Worm (Caenorhabditis elegans) whole organism, L4 larva: ENCODE measurements around the gene pwp-1.

ENCODE experiments used
- D1046.2 ChIP-seq: fragments of 200-800 bp; sonication (Bioruptor generic); IDR thresholded peaks from 2 replicates; pipeline ENCODE4 v1.3.6; 2022; ENCODE audit warnings: missing genetic modification characterization, missing compliant biosample characterization
- F10B5.3 ChIP-seq: sonication (generic microtip); optimal IDR thresholded peaks from 2 replicates; lab custom pipeline; 2016; ENCODE audit warnings: mild to moderate bottlenecking, missing genetic modification characterization, missing compliant biosample characterization
- F37D6.2 ChIP-seq: sonication (generic microtip); optimal IDR thresholded peaks from 2 replicates; lab custom pipeline; 2016; ENCODE audit warnings: mild to moderate bottlenecking, missing genetic modification characterization, missing compliant biosample characterization
- F44E2.7 ChIP-seq: fragments of 200-800 bp; sonication (Bioruptor generic); IDR thresholded peaks from 2 replicates; pipeline ENCODE4 v2.1.2; 2022; ENCODE audit warnings: missing genetic modification characterization, missing compliant biosample characterization
- T20F7.1 ChIP-seq: fragments of 200-800 bp; sonication (Bioruptor generic); optimal IDR thresholded peaks from 2 replicates; lab custom pipeline; 2018; ENCODE audit warnings: mild to moderate bottlenecking, missing genetic modification characterization, missing compliant biosample characterization
- T26A8.4 ChIP-seq: fragments of 200-800 bp; sonication (Bioruptor generic); IDR thresholded peaks from 2 replicates; pipeline ENCODE4 v1.3.6; 2022; ENCODE audit warnings: missing genetic modification characterization, missing compliant biosample characterization
- Y105C5A.15 ChIP-seq: fragments of 200-800 bp; sonication (Bioruptor generic); IDR thresholded peaks from 2 replicates; pipeline ENCODE4 v1.3.6; 2022; ENCODE audit warnings: missing genetic modification characterization, missing compliant biosample characterization
- Y48G9A.11 ChIP-seq: fragments of 200-800 bp; sonication (Bioruptor generic); IDR thresholded peaks from 2 replicates; pipeline ENCODE4 v1.3.6; 2022; ENCODE audit warnings: missing genetic modification reagents, missing genetic modification characterization, missing compliant biosample characterization
- Y5F2A.4 ChIP-seq: fragments of 200-800 bp; sonication (Bioruptor generic); optimal IDR thresholded peaks from 2 replicates; lab custom pipeline; 2018; ENCODE audit warnings: mild to moderate bottlenecking, missing genetic modification characterization, missing compliant biosample characterization
- arid-1 ChIP-seq: fragments of 200-800 bp; sonication (Bioruptor generic); conservative IDR thresholded peaks from 2 replicates; pipeline ENCODE4 v1.3.6; 2022; ENCODE audit warnings: missing genetic modification reagents, missing genetic modification characterization, missing compliant biosample characterization
- attf-4 ChIP-seq: sonication (generic microtip); optimal IDR thresholded peaks from 3 replicates; lab custom pipeline; 2017; ENCODE audit warnings: missing biosample characterization, missing genetic modification characterization
- ceh-28 ChIP-seq: fragments of 150-350 bp; optimal IDR thresholded peaks from 2 replicates; lab custom pipeline; 2014; ENCODE audit warnings: missing biosample characterization, missing genetic modification reagents, missing genetic modification characterization
- ceh-32 ChIP-seq: sonication (generic microtip); optimal IDR thresholded peaks from 2 replicates; lab custom pipeline; 2016; ENCODE audit warnings: mild to moderate bottlenecking, missing genetic modification characterization, missing compliant biosample characterization; ENCODE audit not compliant: poor library complexity
- ces-1 ChIP-seq: fragments of 150-350 bp; sonication (generic microtip); optimal IDR thresholded peaks from 4 replicates; lab custom pipeline; 2014; ENCODE audit warnings: missing biosample characterization, missing genetic modification reagents, missing genetic modification characterization
- ctbp-1 ChIP-seq: fragments of 200-800 bp; sonication (Bioruptor generic); IDR thresholded peaks from 2 replicates; pipeline ENCODE4 v1.3.6; 2022; ENCODE audit warnings: missing genetic modification reagents, missing genetic modification characterization, missing compliant biosample characterization
- daf-19 ChIP-seq: fragments of 200-800 bp; sonication (Bioruptor generic); conservative IDR thresholded peaks from 2 replicates; pipeline ENCODE4 v1.3.6; 2022; ENCODE audit warnings: missing genetic modification characterization, missing compliant biosample characterization
- daf-8 ChIP-seq: fragments of 200-800 bp; sonication (Bioruptor generic); IDR thresholded peaks from 2 replicates; pipeline ENCODE4 v1.3.6; 2022; ENCODE audit warnings: missing genetic modification characterization, missing compliant biosample characterization
- dmd-6 ChIP-seq: fragments of 200-800 bp; sonication (Bioruptor generic); IDR thresholded peaks from 2 replicates; pipeline ENCODE4 v1.3.6; 2022; ENCODE audit warnings: missing genetic modification reagents, missing genetic modification characterization, missing compliant biosample characterization
- dmd-8 ChIP-seq: fragments of 200-800 bp; sonication (Bioruptor generic); IDR thresholded peaks from 2 replicates; pipeline ENCODE4 v1.3.6; 2022; ENCODE audit warnings: missing genetic modification characterization, missing compliant biosample characterization
- dmd-9 ChIP-seq: fragments of 200-800 bp; sonication (Bioruptor generic); IDR thresholded peaks from 2 replicates; pipeline ENCODE4 v1.3.6; 2022; ENCODE audit warnings: missing genetic modification reagents, missing genetic modification characterization, missing compliant biosample characterization
- dve-1 ChIP-seq: sonication (generic microtip); optimal IDR thresholded peaks from 2 replicates; lab custom pipeline; 2017; ENCODE audit warnings: antibody characterized with exemption, mild to moderate bottlenecking, missing genetic modification characterization, missing compliant biosample characterization; ENCODE audit not compliant: insufficient read depth
- egl-27 ChIP-seq: sonication (generic microtip); optimal IDR thresholded peaks from 3 replicates; lab custom pipeline; 2017; ENCODE audit warnings: missing biosample characterization, missing genetic modification reagents, missing genetic modification characterization
- egl-43 ChIP-seq: fragments of 200-800 bp; sonication (Bioruptor generic); IDR thresholded peaks from 2 replicates; pipeline ENCODE4 v1.3.6; 2022; ENCODE audit warnings: missing genetic modification reagents, missing genetic modification characterization, missing compliant biosample characterization
- fos-1 ChIP-seq: fragments of 150-350 bp; optimal IDR thresholded peaks from 2 replicates; lab custom pipeline; 2014; ENCODE audit warnings: missing biosample characterization, missing genetic modification characterization
- hmg-1.1 ChIP-seq: fragments of 200-800 bp; sonication (Bioruptor generic); IDR thresholded peaks from 2 replicates; pipeline ENCODE4 v1.3.6; 2022; ENCODE audit warnings: missing genetic modification reagents, missing genetic modification characterization, missing compliant biosample characterization
- lim-7 ChIP-seq: fragments of 200-800 bp; sonication (Bioruptor generic); IDR thresholded peaks from 2 replicates; pipeline ENCODE4 v1.3.6; 2022; ENCODE audit warnings: missing genetic modification characterization, missing compliant biosample characterization
- lin-1 ChIP-seq: fragments of 200-800 bp; sonication (Bioruptor generic); IDR thresholded peaks from 2 replicates; pipeline ENCODE4 v1.3.6; 2022; ENCODE audit warnings: missing genetic modification reagents, missing genetic modification characterization, missing compliant biosample characterization
- lin-13 ChIP-seq: fragments of 150-350 bp; optimal IDR thresholded peaks from 2 replicates; lab custom pipeline; 2014; ENCODE audit warnings: missing biosample characterization, missing genetic modification reagents, missing genetic modification characterization
- lin-15B ChIP-seq: fragments of 150-350 bp; sonication (generic microtip); optimal IDR thresholded peaks from 3 replicates; lab custom pipeline; 2014; ENCODE audit warnings: missing biosample characterization, missing genetic modification characterization
- lin-39 ChIP-seq: fragments of 150-350 bp; optimal IDR thresholded peaks from 2 replicates; lab custom pipeline; 2014; ENCODE audit warnings: missing biosample characterization, missing genetic modification reagents, missing genetic modification characterization
- lir-3 ChIP-seq: sonication (generic microtip); optimal IDR thresholded peaks from 2 replicates; lab custom pipeline; 2016; ENCODE audit warnings: mild to moderate bottlenecking, missing genetic modification characterization, missing compliant biosample characterization
- lsy-2 ChIP-seq, 2 experiments: fragments of 150-350 bp in 1 of 2; sonication (generic microtip) in 1 of 2; optimal IDR thresholded peaks; 2 replicates each; lab custom pipeline; 2014 to 2017; ENCODE audit warnings: missing biosample characterization in 2 of 2, missing genetic modification characterization in 2 of 2
- mdt-29 ChIP-seq: fragments of 200-800 bp; sonication (Bioruptor generic); IDR thresholded peaks from 2 replicates; pipeline ENCODE4 v1.3.6; 2022; ENCODE audit warnings: missing genetic modification reagents, missing genetic modification characterization, missing compliant biosample characterization
- mep-1 ChIP-seq: fragments of 150-350 bp; sonication (generic microtip); optimal IDR thresholded peaks from 3 replicates; lab custom pipeline; 2014; ENCODE audit warnings: missing biosample characterization, missing genetic modification characterization
- mes-2 ChIP-seq: sonication (generic microtip); optimal IDR thresholded peaks from 2 replicates; lab custom pipeline; 2016; ENCODE audit warnings: missing genotype, mild to moderate bottlenecking, missing genetic modification characterization, missing compliant biosample characterization; ENCODE audit not compliant: poor library complexity, severe bottlenecking
- nhr-102 ChIP-seq: sonication (generic microtip); optimal IDR thresholded peaks from 2 replicates; lab custom pipeline; 2016; ENCODE audit warnings: mild to moderate bottlenecking, missing genetic modification characterization, moderate library complexity, missing compliant biosample characterization
- nhr-111 ChIP-seq: fragments of 200-800 bp; sonication (Bioruptor generic); optimal IDR thresholded peaks from 2 replicates; lab custom pipeline; 2018; ENCODE audit warnings: mild to moderate bottlenecking, missing genetic modification characterization, missing compliant biosample characterization
- nhr-237 ChIP-seq: sonication (generic microtip); optimal IDR thresholded peaks from 2 replicates; lab custom pipeline; 2017; ENCODE audit warnings: missing biosample characterization, missing genetic modification characterization
- nhr-76 ChIP-seq: fragments of 150-350 bp; optimal IDR thresholded peaks from 2 replicates; lab custom pipeline; 2014; ENCODE audit warnings: missing biosample characterization, missing genetic modification characterization
- nhr-77 ChIP-seq: fragments of 150-350 bp; optimal IDR thresholded peaks from 2 replicates; lab custom pipeline; 2014; ENCODE audit warnings: missing biosample characterization, missing genetic modification characterization
- pha-4 ChIP-seq, 2 experiments: fragments of 150-350 bp in 1 of 2; fragments of 200-800 bp in 1 of 2; sonication (Bioruptor generic) in 1 of 2; IDR thresholded peaks in 1 of 2; optimal IDR thresholded peaks in 1 of 2; 2 replicates each; pipeline versions ENCODE4 v1.3.6 to Lab custom; 2014 to 2022; ENCODE audit warnings: missing genetic modification characterization in 2 of 2, missing genetic modification reagents in 2 of 2, missing biosample characterization in 1 of 2, missing compliant biosample characterization in 1 of 2
- sdz-12 ChIP-seq: fragments of 200-800 bp; sonication (Bioruptor generic); optimal IDR thresholded peaks from 2 replicates; lab custom pipeline; 2018; ENCODE audit warnings: mild to moderate bottlenecking, missing genetic modification characterization, missing compliant biosample characterization
- snpc-4 ChIP-seq: fragments of 150-350 bp; optimal IDR thresholded peaks from 2 replicates; lab custom pipeline; 2014; ENCODE audit warnings: missing biosample characterization, missing genetic modification characterization
- spr-1 ChIP-seq: sonication (generic microtip); optimal IDR thresholded peaks from 2 replicates; lab custom pipeline; 2016; ENCODE audit warnings: mild to moderate bottlenecking, missing genetic modification characterization, missing compliant biosample characterization
- tra-1 ChIP-seq: fragments of 200-800 bp; sonication (Bioruptor generic); IDR thresholded peaks from 2 replicates; pipeline ENCODE4 v1.3.6; 2022; ENCODE audit warnings: missing genetic modification reagents, missing genetic modification characterization, missing compliant biosample characterization
- unc-130 ChIP-seq: sonication (generic microtip); optimal IDR thresholded peaks from 2 replicates; lab custom pipeline; 2016; ENCODE audit warnings: missing genetic modification reagents, missing genetic modification characterization, missing compliant biosample characterization
- unc-39 ChIP-seq: sonication (generic microtip); optimal IDR thresholded peaks from 2 replicates; lab custom pipeline; 2017; ENCODE audit warnings: missing biosample characterization, missing genetic modification characterization
- unc-62 ChIP-seq, 3 experiments: fragments of 150-350 bp in 1 of 3; sonication (generic microtip); optimal IDR thresholded peaks in 2 of 3; peaks in 1 of 3; 1 replicate in 1 of 3; 2 replicates in 2 of 3; lab custom pipeline; 2014 to 2017; ENCODE audit warnings: missing biosample characterization in 3 of 3, missing genetic modification characterization in 3 of 3, missing genetic modification reagents in 3 of 3, missing genotype in 1 of 3
- vab-7 ChIP-seq: fragments of 200-800 bp; sonication (Bioruptor generic); IDR thresholded peaks from 2 replicates; pipeline ENCODE4 v1.3.6; 2022; ENCODE audit warnings: missing genetic modification reagents, missing genetic modification characterization, missing compliant biosample characterization
- zag-1 ChIP-seq: fragments of 150-350 bp; optimal IDR thresholded peaks from 2 replicates; lab custom pipeline; 2014; ENCODE audit warnings: missing biosample characterization, missing genetic modification characterization
- zfp-2 ChIP-seq: sonication (generic microtip); optimal IDR thresholded peaks from 2 replicates; lab custom pipeline; 2016; ENCODE audit warnings: mild to moderate bottlenecking, missing genetic modification characterization, missing compliant biosample characterization
- zip-2 ChIP-seq: fragments of 150-350 bp; optimal IDR thresholded peaks from 2 replicates; lab custom pipeline; 2014; ENCODE audit warnings: missing biosample characterization, missing genetic modification characterization

Gene pwp-1

DNA sequence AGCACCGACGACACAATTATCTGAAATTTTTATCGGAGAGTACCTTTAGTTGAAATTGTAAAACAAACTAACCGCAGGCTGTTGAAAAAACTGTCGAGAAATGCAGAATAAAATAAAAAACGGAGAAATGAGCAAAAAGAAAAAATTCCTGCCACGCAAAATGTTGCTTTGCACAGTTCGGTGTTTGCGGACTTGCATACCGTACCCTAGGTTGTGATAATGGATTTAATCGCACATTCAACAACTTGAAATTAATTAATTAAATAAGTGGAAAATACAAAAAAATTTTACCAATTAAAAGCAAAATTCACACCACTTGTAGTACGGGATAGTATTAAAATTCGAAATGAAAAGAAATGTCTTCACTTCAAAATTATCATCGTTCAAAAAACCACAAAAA lies 5.0 kb downstream of the pwp-1 start (continued):
- peak; percentile 42 for TF ChIP-seq T20F7.1 (GFP tag; lab: Kevin White, UChicago)
- TF ChIP-seq dmd-8 (GFP tag; lab: Robert Waterston, UW), result no peak
- TF ChIP-seq snpc-4 (tag; lab: Kevin White, UChicago), result no peak
- TF ChIP-seq nhr-76 (tag; lab: Kevin White, UChicago), result no peak
- peak; percentile 49 for TF ChIP-seq mep-1 (tag; lab: Kevin White, UChicago)
- no peak for TF ChIP-seq pha-4 (GFP tag; IDR thresholded peaks at IDR 0.05; lab: Robert Waterston, UW)
- TF ChIP-seq pha-4 (tag; optimal IDR thresholded peaks at IDR 0.05; lab: Kevin White, UChicago), result peak; percentile 47
- no peak for TF ChIP-seq D1046.2 (GFP tag; lab: Robert Waterston, UW)
- no peak for TF ChIP-seq F44E2.7 (GFP tag; lab: Robert Waterston, UW)
- TF ChIP-seq daf-19 (GFP tag; lab: Robert Waterston, UW), result no peak
- no peak for TF ChIP-seq lim-7 (GFP tag; lab: Robert Waterston, UW)
- peak; percentile 4 for TF ChIP-seq dve-1 (tag; lab: Kevin White, UChicago)
- no peak for TF ChIP-seq tra-1 (GFP tag; lab: Robert Waterston, UW)
- no peak for TF ChIP-seq spr-1 (tag; lab: Kevin White, UChicago)
- TF ChIP-seq attf-4 (tag; lab: Kevin White, UChicago), result no peak
- TF ChIP-seq ctbp-1 (GFP tag; lab: Robert Waterston, UW), result no peak
- TF ChIP-seq nhr-102, result no peak
- no peak for TF ChIP-seq dmd-6
- no peak for TF ChIP-seq nhr-77
- TF ChIP-seq daf-8 (GFP tag; lab: Robert Waterston, UW), result no peak
- TF ChIP-seq egl-43 (GFP tag; lab: Robert Waterston, UW), result no peak
- TF ChIP-seq lin-13, result no peak
- TF ChIP-seq F10B5.3 (tag; lab: Kevin White, UChicago), result no peak
- TF ChIP-seq zag-1 (tag; lab: Kevin White, UChicago), result no peak
- TF ChIP-seq unc-62 (GFP tag; optimal IDR thresholded peaks at IDR 0.05 in 1 of 2; lab: Kevin White, UChicago), result no peak
- no peak for TF ChIP-seq unc-62 (tag; optimal IDR thresholded peaks at IDR 0.05; lab: Kevin White, UChicago)
- TF ChIP-seq mdt-29 (GFP tag; lab: Robert Waterston, UW), result no peak
- no peak for TF ChIP-seq lin-15B
- TF ChIP-seq lin-1 (GFP tag; lab: Robert Waterston, UW), result no peak
- no peak for TF ChIP-seq Y5F2A.4 (GFP tag; lab: Kevin White, UChicago)
- peak; percentile 33 for TF ChIP-seq ces-1 (GFP tag; lab: Kevin White, UChicago)
- no peak for TF ChIP-seq nhr-111 (GFP tag; lab: Kevin White, UChicago)
- no peak for TF ChIP-seq unc-39 (tag; lab: Kevin White, UChicago)
- no peak for TF ChIP-seq zfp-2
- TF ChIP-seq lir-3 (tag; lab: Kevin White, UChicago), result no peak
- TF ChIP-seq nhr-237, result no peak
- peak; percentile 82 to 98 for TF ChIP-seq lsy-2 (tag; optimal IDR thresholded peaks at IDR 0.05; lab: Kevin White, UChicago)
- no peak for TF ChIP-seq ceh-28 (tag; lab: Kevin White, UChicago)
- no peak for TF ChIP-seq egl-27 (tag; lab: Kevin White, UChicago)
- no peak for TF ChIP-seq F37D6.2 (tag; lab: Kevin White, UChicago)
- no peak for TF ChIP-seq vab-7 (GFP tag; lab: Robert Waterston, UW)
- no peak for TF ChIP-seq dmd-9 (GFP tag; lab: Robert Waterston, UW)
- TF ChIP-seq arid-1 (GFP tag; lab: Robert Waterston, UW), result no peak
- TF ChIP-seq T26A8.4 (GFP tag; lab: Robert Waterston, UW), result no peak
- no peak for TF ChIP-seq hmg-1.1 (GFP tag; lab: Robert Waterston, UW)
- no peak for TF ChIP-seq lin-39 (tag; lab: Kevin White, UChicago)
- TF ChIP-seq fos-1 (tag; lab: Kevin White, UChicago), result no peak
- TF ChIP-seq sdz-12 (GFP tag; lab: Kevin White, UChicago), result no peak
- TF ChIP-seq Y105C5A.15, result no peak
- TF ChIP-seq unc-130 (GFP tag; lab: Kevin White, UChicago), result no peak
- TF ChIP-seq ceh-32, result no peak
- TF ChIP-seq zip-2 (tag; lab: Kevin White, UChicago), result no peak
- no peak for TF ChIP-seq Y48G9A.11
- TF ChIP-seq mes-2 (tag; lab: Kevin White, UChicago), result no peak
